Worm (Caenorhabditis elegans) whole organism, late embryonic: Measurements from ENCODE around the gene R07C12.3.

Source experiments
- nfya-1 ChIP-seq: sonication (generic microtip); optimal IDR thresholded peaks from 2 replicates; lab custom pipeline; 2017; ENCODE audit warnings: missing genetic modification characterization, mild to moderate bottlenecking, missing compliant biosample characterization, antibody characterized with exemption, moderate library complexity
- pha-4 ChIP-seq: fragments of 150-350 bp; optimal IDR thresholded peaks from 2 replicates; lab custom pipeline; 2018; ENCODE audit warnings: missing biosample characterization, missing genetic modification reagents, missing genetic modification characterization
- unc-86 ChIP-seq: sonication (generic microtip); optimal IDR thresholded peaks from 2 replicates; lab custom pipeline; 2016; ENCODE audit warnings: missing genetic modification characterization, missing compliant biosample characterization

ce11 chrIV:4120263-4120662, 24.6 kb upstream of the R07C12.3 start, which contains the start of gene F49F1.5:
- TF ChIP-seq pha-4 (tag; lab: Kevin White, UChicago) (no peak), unc-86 (tag; lab: Kevin White, UChicago) (no peak), nfya-1 (tag; lab: Kevin White, UChicago) (no peak)
